Worm (Caenorhabditis elegans): ENCODE results near the gene F31F7.2.

ce11 chrV:6292401-6292800, 21.7 kb downstream of the F31F7.2 start, which contains the start of gene K12B6.9:
- TF ChIP-seq xbp-1 (tag; optimal IDR thresholded peaks at IDR 0.05) (no peak), nhr-12 (tag; optimal IDR thresholded peaks at IDR 0.05) (no peak), sox-4 (tag; optimal IDR thresholded peaks at IDR 0.05) (no peak), lin-35 (GFP tag; optimal IDR thresholded peaks at IDR 0.05) (peak in 1 of 2 experiments; percentile 32), ces-1 (GFP tag; optimal IDR thresholded peaks at IDR 0.05) (no peak), unc-62 (GFP tag; optimal IDR thresholded peaks at IDR 0.05) (no peak), nhr-20 (tag; optimal IDR thresholded peaks at IDR 0.05) (no peak), mep-1 (tag; optimal IDR thresholded peaks at IDR 0.05) (no peak), nhr-237 (tag; optimal IDR thresholded peaks at IDR 0.05) (no peak), fkh-10 (GFP tag; optimal IDR thresholded peaks at IDR 0.05) (no peak), lin-13 (GFP tag; optimal IDR thresholded peaks at IDR 0.05) (no peak), lin-39 (tag; optimal IDR thresholded peaks at IDR 0.05) (no peak), pqm-1 (tag; optimal IDR thresholded peaks at IDR 0.05) (no peak), unc-130 (tag; optimal IDR thresholded peaks at IDR 0.05) (no peak)

Data from whole organism, L1 larva.